Worm (Caenorhabditis elegans) whole organism, L4/young adult: ENCODE results near the gene Y50D7A.3.

Source experiments
- W03F9.2 ChIP-seq: fragments of 150-350 bp; optimal IDR thresholded peaks from 2 replicates; lab custom pipeline; 2014; ENCODE audit warnings: missing biosample characterization, missing genetic modification characterization
- dao-5 ChIP-seq: sonication (generic microtip); optimal IDR thresholded peaks from 2 replicates; lab custom pipeline; 2016; ENCODE audit warnings: missing genotype, missing genetic modification characterization, moderate library complexity, missing compliant biosample characterization
- him-1 ChIP-seq: sonication (generic microtip); optimal IDR thresholded peaks from 2 replicates; lab custom pipeline; 2016; ENCODE audit warnings: missing genotype, missing genetic modification reagents, missing genetic modification characterization, missing compliant biosample characterization

Gene Y50D7A.3

DNA sequence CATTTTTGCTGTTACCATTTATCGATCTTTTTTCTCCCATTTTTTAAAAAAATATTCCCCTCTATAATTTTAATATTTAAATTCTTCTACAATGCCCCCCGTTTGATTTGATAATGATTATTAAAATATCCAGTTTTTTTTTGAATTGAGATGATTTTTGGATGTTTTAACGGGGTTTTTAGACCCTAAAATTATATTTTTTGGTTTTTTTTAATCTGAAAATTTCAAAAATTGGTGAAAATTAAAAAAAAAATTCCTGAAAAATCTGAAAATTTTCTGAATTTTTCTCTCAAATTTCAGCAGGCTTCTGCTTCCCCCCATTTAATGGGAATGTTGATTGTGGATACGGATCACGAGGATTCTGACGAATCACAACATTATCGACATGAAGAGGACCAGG is at the start of gene Y50D7A.3:
Gene Y50D7A.3 (plus strand): TSS at position 301 of the 400 bp plus-strand sequence.
- TF ChIP-seq him-1 (tag; lab: Kevin White, UChicago) (no peak), W03F9.2 (tag; lab: Kevin White, UChicago) (no peak), dao-5 (tag; lab: Kevin White, UChicago) (no peak)

DNA sequence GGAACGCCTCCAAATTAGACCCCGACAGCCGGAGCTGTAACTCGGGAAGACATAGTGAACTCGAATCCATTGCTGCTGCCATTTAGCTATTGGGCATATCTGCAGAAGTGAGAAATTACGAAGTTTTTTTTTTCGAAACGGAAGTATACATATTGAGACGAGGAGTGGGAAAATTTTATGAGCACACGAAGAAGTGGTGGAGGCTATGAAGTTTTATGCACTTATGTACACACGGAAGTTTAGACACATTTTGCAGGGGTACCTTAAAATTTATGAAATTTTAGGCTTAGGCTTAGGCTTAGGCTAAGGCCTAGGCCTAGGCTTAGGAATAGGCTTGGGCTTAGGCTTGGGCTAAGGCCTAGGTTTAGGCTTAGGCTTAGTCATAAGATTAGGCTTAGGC is 47.3 kb upstream of the Y50D7A.3 start, which contains the start of gene W10C4.1:
Gene W10C4.1 (minus strand): TSS at position 101 of the 400 bp plus-strand sequence.
- TF ChIP-seq dao-5 (tag; lab: Kevin White, UChicago) (no peak), W03F9.2 (tag; lab: Kevin White, UChicago) (no peak), him-1 (tag; lab: Kevin White, UChicago) (no peak)

DNA sequence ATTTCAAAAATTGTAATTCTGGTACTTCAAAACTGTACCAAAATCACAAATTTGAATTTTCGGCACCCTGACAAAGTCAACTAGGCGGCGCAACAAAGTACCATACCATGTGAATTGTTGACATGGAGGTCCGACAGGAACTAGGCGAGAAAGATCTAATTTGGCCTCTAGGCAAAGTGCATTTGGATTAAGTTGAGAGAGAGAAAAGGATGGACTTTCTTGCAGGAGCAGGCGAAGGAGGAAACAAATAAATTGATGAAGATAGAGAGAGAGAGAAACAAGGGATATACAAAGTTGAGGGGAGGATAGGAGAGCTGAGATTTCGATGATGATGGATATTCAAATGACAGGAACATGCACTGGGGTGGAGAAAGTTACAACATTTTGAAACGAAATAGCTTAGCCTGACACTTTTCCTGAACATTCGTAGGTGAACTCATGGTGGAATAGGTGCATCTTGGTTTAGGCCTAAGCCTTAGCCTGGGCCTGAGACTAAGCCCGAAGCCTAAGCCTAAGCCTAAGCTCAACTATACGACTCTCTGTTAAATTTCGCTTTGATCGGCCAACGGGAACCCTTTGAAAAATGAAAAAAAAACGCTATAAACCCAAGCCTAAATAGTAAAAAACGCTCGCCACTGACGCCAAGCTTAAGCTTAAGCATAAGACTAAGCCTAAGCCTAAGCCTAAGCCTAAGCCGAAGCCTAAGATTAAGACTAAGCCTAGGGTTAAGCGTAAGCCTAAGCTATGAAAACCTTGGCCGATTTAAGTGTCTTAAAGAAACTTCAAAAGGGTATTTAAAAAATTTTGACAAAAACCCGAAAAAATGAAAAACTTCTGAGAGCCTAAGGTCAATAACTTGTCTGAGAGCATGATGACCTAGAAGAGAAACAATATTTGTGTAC is 45.3 kb upstream of the Y50D7A.3 start:
- no peak for TF ChIP-seq W03F9.2 (tag; lab: Kevin White, UChicago)
- TF ChIP-seq dao-5 (tag; lab: Kevin White, UChicago): no peak
- no peak for TF ChIP-seq him-1 (tag; lab: Kevin White, UChicago)

DNA sequence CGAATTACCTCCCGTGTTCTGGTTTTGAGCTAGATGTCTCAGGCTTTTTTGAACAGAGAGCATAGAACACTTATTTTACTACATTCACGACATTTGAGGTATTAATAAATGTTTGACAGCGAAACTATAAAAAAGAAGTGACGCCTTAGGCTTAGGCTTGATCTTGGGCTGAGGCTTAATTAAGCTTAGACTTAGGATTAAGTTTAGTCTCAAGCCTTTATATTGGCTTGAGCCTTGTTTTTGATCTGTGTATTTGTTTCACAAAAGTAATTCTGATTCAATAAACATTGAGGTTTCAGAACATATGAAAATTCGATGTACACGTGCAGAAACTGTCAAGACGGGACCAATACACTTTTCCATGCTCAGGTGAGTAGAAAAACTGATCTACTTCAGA is 44.6 kb upstream of the Y50D7A.3 start, which contains the start of gene klp-20:
Gene klp-20 (plus strand): TSS at position 298 of the 397 bp plus-strand sequence.
- TF ChIP-seq dao-5 (tag; lab: Kevin White, UChicago) (no peak), W03F9.2 (tag; lab: Kevin White, UChicago) (no peak), him-1 (tag; lab: Kevin White, UChicago) (no peak)

DNA sequence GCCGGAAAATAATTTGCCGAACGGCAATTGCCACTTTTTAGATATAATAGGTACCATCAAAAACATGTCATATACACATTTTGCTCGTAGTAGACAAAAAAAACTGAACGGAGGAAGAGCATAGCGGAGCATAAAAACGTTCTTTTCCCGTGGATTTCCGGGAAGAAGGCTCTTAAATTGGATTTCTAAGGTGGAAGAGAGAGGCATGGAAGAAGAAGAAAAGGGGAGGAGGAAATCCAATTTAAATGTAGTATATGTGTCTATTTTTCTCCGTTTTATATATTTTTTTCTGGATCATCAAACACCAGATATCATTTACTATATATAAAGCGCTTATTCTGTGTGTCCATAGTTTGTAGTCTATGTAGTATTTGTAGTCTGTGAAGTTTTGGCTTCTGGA is 42.9 kb upstream of the Y50D7A.3 start:
- TF ChIP-seq dao-5 (tag; lab: Kevin White, UChicago) (no peak), him-1 (tag; lab: Kevin White, UChicago) (no peak), W03F9.2 (tag; lab: Kevin White, UChicago) (no peak)

DNA sequence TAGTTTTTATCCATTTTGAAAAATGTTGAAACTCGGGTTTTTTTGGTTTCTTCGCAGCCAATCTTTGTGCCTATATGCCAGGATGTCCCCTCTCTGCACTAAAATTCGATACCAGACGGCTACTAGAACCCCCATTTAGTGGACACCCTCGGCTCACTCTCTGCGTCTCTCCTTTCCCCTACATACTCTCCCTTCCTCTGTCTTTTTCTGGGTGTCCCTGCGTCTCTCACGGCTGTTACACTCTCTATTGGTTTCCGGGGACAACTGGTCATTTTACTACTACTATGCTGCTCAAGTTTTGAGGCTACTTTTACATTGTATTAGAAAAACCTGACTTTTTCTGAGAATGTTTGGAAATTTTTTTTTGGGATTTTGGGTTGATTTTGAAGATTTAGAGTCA is 34.0 kb upstream of the Y50D7A.3 start:
- TF ChIP-seq him-1 (tag; lab: Kevin White, UChicago) (no peak), dao-5 (tag; lab: Kevin White, UChicago) (no peak), W03F9.2 (tag; lab: Kevin White, UChicago) (no peak)

DNA sequence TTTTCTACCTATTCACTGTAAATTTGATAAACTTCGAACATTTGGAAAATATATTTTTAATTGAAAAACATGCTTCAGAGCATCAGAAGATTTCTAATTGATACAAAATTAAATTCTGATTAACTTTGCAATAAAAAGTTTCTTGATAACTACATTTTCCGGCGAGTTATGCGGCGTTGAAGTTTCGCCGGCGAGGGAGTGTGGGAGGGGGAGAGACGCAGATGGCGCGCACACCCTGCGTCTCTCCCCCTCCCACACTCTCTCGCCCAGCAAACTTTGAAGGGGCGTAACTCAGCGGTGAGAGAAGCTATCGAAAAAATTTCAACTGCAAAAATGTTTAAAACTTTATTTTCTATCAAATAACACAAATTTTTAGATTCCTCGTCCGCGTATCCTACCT is 31.8 kb upstream of the Y50D7A.3 start:
- TF ChIP-seq W03F9.2 (tag; lab: Kevin White, UChicago): no peak
- no peak for TF ChIP-seq dao-5 (tag; lab: Kevin White, UChicago)
- no peak for TF ChIP-seq him-1 (tag; lab: Kevin White, UChicago)

DNA sequence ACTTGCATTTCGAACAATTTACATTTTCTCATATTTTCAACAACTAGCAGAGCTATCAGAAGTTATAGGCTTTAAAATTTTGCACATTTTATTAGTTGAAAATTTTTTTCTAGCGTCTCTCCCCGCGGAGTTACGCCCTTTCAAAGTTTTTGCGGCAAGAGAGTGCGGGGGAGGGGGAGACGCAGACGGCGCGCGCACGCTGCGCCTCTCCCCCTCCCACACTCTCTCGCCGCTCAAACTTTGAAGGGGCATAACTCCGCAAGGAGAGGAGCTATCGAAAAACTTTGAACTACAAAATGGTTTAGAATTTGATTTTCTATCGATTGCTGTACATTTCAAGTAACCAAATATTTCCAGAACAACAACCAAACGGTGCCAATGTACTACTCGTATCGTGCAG is 27.3 kb upstream of the Y50D7A.3 start:
- TF ChIP-seq W03F9.2 (tag; lab: Kevin White, UChicago) (no peak), dao-5 (tag; lab: Kevin White, UChicago) (no peak), him-1 (tag; lab: Kevin White, UChicago) (no peak)

DNA sequence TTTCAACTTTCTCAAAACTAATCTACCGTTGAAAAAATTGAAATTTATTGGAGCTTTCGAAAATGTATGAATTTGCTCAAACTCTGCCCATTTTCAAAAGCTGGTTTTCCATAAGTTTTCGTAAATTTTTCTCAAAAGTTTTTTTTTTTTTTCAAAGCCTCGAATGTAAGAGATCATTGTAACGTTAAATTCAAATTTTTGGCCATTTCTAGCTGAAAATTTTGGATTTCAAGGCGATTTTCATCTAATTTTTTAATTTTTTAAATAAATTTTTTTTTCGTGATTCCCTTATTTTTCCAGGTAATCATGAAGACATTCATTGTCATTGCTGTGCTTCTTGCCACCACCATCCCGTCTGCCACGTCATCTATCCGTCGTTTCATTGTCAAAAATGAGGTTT is 24.2 kb upstream of the Y50D7A.3 start, which contains the start of gene hpo-38:
Gene hpo-38 (plus strand): TSS at position 301 of the 400 bp plus-strand sequence.
- TF ChIP-seq dao-5 (tag; lab: Kevin White, UChicago) (no peak), him-1 (tag; lab: Kevin White, UChicago) (no peak), W03F9.2 (tag; lab: Kevin White, UChicago) (no peak)

DNA sequence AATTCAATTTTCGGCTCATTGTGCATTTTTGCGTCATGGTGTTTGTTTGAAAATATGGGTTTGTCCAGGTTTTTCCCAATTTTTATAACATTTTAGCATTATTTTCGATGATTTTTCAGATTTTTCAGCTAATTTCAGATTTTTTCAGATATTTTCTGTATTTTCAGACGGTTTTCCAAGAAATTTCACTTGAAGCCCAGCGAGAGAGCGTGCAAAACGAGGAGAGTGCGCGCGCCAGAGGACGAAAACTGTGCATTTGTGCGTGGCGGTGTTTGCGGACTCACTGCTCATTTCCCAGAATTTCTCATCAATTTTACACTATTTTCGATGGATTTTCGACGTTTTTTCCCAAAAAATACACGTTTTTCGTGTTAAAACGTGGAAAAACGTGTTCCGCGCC is 19.2 kb upstream of the Y50D7A.3 start:
- TF ChIP-seq W03F9.2 (tag; lab: Kevin White, UChicago) (peak; percentile 20), dao-5 (tag; lab: Kevin White, UChicago) (no peak), him-1 (tag; lab: Kevin White, UChicago) (peak; percentile 5)

DNA sequence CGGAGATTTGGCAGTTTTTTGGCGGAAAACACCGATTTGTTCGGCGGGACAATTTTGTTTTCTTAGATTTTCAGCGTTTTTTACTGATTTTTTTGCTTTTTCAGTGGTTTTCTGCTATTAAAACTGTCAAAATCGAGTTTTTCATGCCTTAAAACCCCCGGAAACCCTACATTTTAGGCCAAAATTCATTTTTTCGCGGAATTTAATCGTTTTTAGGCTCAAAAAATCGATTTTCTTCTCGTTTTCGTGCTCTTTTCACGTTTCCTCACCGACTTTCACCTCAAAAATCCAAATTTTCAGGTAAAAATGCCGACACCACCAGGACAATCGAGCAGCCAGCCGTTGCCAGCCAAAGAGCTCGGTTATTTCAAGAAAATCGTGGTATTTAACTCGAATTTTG is 18.8 kb upstream of the Y50D7A.3 start, which contains the start of gene hpo-29:
Gene hpo-29 (plus strand): TSS at position 301 of the 400 bp plus-strand sequence.
- no peak for TF ChIP-seq dao-5 (tag; lab: Kevin White, UChicago)
- TF ChIP-seq W03F9.2 (tag; lab: Kevin White, UChicago): no peak
- TF ChIP-seq him-1 (tag; lab: Kevin White, UChicago): no peak

DNA sequence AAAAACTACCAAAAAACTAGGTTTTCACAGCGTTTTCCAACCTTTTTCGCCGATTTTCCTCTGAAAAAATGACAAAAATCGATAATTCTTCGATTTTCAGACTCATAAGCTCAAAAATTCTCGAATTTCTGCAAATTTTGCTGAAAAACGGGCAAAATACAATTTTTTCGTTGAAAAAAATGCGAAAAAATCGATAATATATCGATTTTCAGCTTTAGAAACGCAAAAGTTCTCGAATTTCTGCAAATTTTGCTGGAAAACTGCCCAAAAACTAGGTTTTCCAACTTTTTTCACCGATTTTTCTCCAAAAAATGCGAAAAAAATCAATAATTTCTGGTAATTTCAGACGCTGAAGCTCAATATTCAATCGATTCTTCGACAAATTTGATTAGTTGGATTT is 2.9 kb upstream of the Y50D7A.3 start:
- TF ChIP-seq W03F9.2 (tag; lab: Kevin White, UChicago) (no peak), him-1 (tag; lab: Kevin White, UChicago) (no peak), dao-5 (tag; lab: Kevin White, UChicago) (no peak)

DNA sequence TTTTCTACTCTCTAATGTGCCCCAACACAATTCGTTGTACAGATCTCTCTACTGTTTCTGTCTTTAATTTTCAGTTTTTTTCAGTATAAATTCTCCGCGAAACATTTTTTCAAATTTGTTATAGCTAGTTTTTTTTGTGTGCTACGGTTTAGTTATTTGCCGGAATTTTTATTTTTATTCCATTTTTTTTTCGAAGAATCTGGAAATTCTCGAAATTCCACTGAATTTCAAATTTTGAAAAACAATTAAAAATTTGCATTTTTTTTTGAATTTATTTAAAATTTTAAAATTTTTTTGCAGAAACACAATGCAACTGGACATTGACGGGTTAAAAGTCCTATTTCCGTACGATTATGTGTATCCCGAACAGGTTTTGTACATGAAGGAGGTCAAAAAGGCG is 10.5 kb downstream of the Y50D7A.3 start, which contains the start of gene xpd-1:
Gene xpd-1 (plus strand): TSS at position 301 of the 400 bp plus-strand sequence.
- TF ChIP-seq him-1 (tag; lab: Kevin White, UChicago) (no peak), dao-5 (tag; lab: Kevin White, UChicago) (no peak), W03F9.2 (tag; lab: Kevin White, UChicago) (no peak)
